Fruit fly (Drosophila melanogaster) whole organism, pupa: ENCODE results near the gene Ir31a.

Source experiments
- CG10348 ChIP-seq: fragments of 200-800 bp; sonication (Bioruptor generic); IDR thresholded peaks from 2 replicates; pipeline ENCODE4 v1.3.6; 2022; ENCODE audit warnings: missing biosample characterization, missing genetic modification characterization
- CG17806 ChIP-seq: fragments of 200-800 bp; sonication (Bioruptor generic); optimal IDR thresholded peaks from 2 replicates; lab custom pipeline; 2018; ENCODE audit warnings: missing biosample characterization, mild to moderate bottlenecking, missing genetic modification characterization, moderate library complexity
- CG34367 ChIP-seq: fragments of 200-800 bp; sonication (Bioruptor generic); optimal IDR thresholded peaks from 2 replicates; lab custom pipeline; 2018; ENCODE audit warnings: missing biosample characterization, mild to moderate bottlenecking, missing genetic modification characterization
- CG8301 ChIP-seq: fragments of 200-800 bp; sonication (Bioruptor generic); optimal IDR thresholded peaks from 2 replicates; lab custom pipeline; 2018; ENCODE audit warnings: missing biosample characterization, mild to moderate bottlenecking, missing genetic modification characterization
- CG9948 ChIP-seq: fragments of 200-800 bp; sonication (Bioruptor generic); optimal IDR thresholded peaks from 2 replicates; lab custom pipeline; 2018; ENCODE audit warnings: missing biosample characterization, mild to moderate bottlenecking, missing genetic modification characterization, moderate library complexity
- EcR ChIP-seq: fragments of 200-800 bp; sonication (Bioruptor generic); optimal IDR thresholded peaks from 3 replicates; lab custom pipeline; 2019; ENCODE audit warnings: missing biosample characterization, missing genetic modification characterization, mild to moderate bottlenecking, moderate library complexity, missing genetic modification reagents
- Pif1A ChIP-seq: fragments of 200-800 bp; sonication (Bioruptor generic); optimal IDR thresholded peaks from 3 replicates; lab custom pipeline; 2016; ENCODE audit warnings: missing biosample characterization, missing genetic modification characterization
- fd96Ca ChIP-seq: fragments of 200-800 bp; sonication (Bioruptor generic); IDR thresholded peaks from 3 replicates; pipeline ENCODE4 v1.3.6; 2022; ENCODE audit warnings: missing biosample characterization, missing genetic modification characterization

- no peak for TF ChIP-seq CG34367
- TF ChIP-seq EcR (GFP tag; lab: Kevin White, UChicago) = no peak
- TF ChIP-seq Pif1A (GFP tag; lab: Kevin White, UChicago) = no peak
- TF ChIP-seq CG17806 (tag; lab: Kevin White, UChicago) = no peak
- no peak for TF ChIP-seq CG10348 (GFP tag; lab: Robert Waterston, UW)
- no peak for TF ChIP-seq CG9948 (tag; lab: Kevin White, UChicago)
- no peak for TF ChIP-seq fd96Ca (GFP tag; lab: Robert Waterston, UW)
- TF ChIP-seq CG8301 = no peak
Measured at dm6 chr2L:10457191-10457899, 52.0 kb downstream of the Ir31a start, which contains the start of the genes LManI and LManII.
